Worm (Caenorhabditis elegans): ENCODE data around the gene clec-223.

- TF ChIP-seq unc-39 (tag; optimal IDR thresholded peaks at IDR 0.05) (no peak), snpc-4 (tag; optimal IDR thresholded peaks at IDR 0.05) (no peak), unc-62 (GFP tag; optimal IDR thresholded peaks at IDR 0.05) (no peak), nhr-76 (tag; optimal IDR thresholded peaks at IDR 0.05) (no peak), mep-1 (tag; optimal IDR thresholded peaks at IDR 0.05) (no peak), lsy-2 (tag; optimal IDR thresholded peaks at IDR 0.05) (no peak), zip-8 (tag; optimal IDR thresholded peaks at IDR 0.05) (no peak), hlh-1 (tag; optimal IDR thresholded peaks at IDR 0.05) (no peak), ces-1 (GFP tag; optimal IDR thresholded peaks at IDR 0.05) (no peak), mab-5 (tag; optimal IDR thresholded peaks at IDR 0.05) (no peak), drap-1 (GFP tag; optimal IDR thresholded peaks at IDR 0.05) (no peak), elt-1 (tag; optimal IDR thresholded peaks at IDR 0.05; ENCODE audit: borderline replicate concordance, insufficient read depth) (no peak), ceh-39 (tag; optimal IDR thresholded peaks at IDR 0.05) (no peak)
Observed at ce11 chrV:11320860-11321259, 47.9 kb downstream of the clec-223 start.
